Worm (Caenorhabditis elegans): Measurements from ENCODE around the gene C34F6.11.

C34F6.11 gene

ce11 chrX:11199155-11199554 lies 4.6 kb downstream of the C34F6.11 start, which contains the start of gene col-178:
Gene col-178, plus strand, starts transcription at chrX:11199455.
- TF ChIP-seq nhr-12 (tag; optimal IDR thresholded peaks at IDR 0.05) (no peak), mab-5 (tag; optimal IDR thresholded peaks at IDR 0.05) (no peak), nhr-28 (tag; optimal IDR thresholded peaks at IDR 0.05) (no peak), ceh-43 (GFP tag; optimal IDR thresholded peaks at IDR 0.05) (no peak), pha-4 (tag; optimal IDR thresholded peaks at IDR 0.05) (no peak), ceh-83 (GFP tag; optimal IDR thresholded peaks at IDR 0.05) (no peak), hlh-1 (tag; optimal IDR thresholded peaks at IDR 0.05) (no peak), cnd-1 (tag; optimal IDR thresholded peaks at IDR 0.05) (no peak), nhr-76 (tag; optimal IDR thresholded peaks at IDR 0.05) (no peak), ceh-39 (tag; optimal IDR thresholded peaks at IDR 0.05) (no peak), blmp-1 (tag; optimal IDR thresholded peaks at IDR 0.05) (no peak), snpc-4 (tag; optimal IDR thresholded peaks at IDR 0.05) (no peak), ztf-11 (tag; optimal IDR thresholded peaks at IDR 0.05) (no peak), unc-62 (GFP tag; optimal IDR thresholded peaks at IDR 0.05) (no peak), drap-1 (GFP tag; optimal IDR thresholded peaks at IDR 0.05) (no peak), unc-39 (tag; optimal IDR thresholded peaks at IDR 0.05) (no peak), lsy-2 (tag; optimal IDR thresholded peaks at IDR 0.05) (no peak), tbx-8 (GFP tag; optimal IDR thresholded peaks at IDR 0.05) (no peak), zip-8 (tag; optimal IDR thresholded peaks at IDR 0.05) (no peak), ces-1 (GFP tag; optimal IDR thresholded peaks at IDR 0.05) (no peak)

ce11 chrX:11196741-11197140 lies 7.0 kb downstream of the C34F6.11 start, which contains the start of gene C34F6.1:
Gene C34F6.1, minus strand, starts transcription at chrX:11196841.
- no peak for TF ChIP-seq hlh-1 (tag; optimal IDR thresholded peaks at IDR 0.05)
- TF ChIP-seq tbx-8 (GFP tag; optimal IDR thresholded peaks at IDR 0.05) = no peak
- TF ChIP-seq nhr-12 (tag; optimal IDR thresholded peaks at IDR 0.05) = no peak
- no peak for TF ChIP-seq elt-3 (tag; optimal IDR thresholded peaks at IDR 0.05)
- no peak for TF ChIP-seq lin-32 (GFP tag; optimal IDR thresholded peaks at IDR 0.05)
- no peak for TF ChIP-seq sptf-1 (tag; optimal IDR thresholded peaks at IDR 0.05)
- no peak for TF ChIP-seq ceh-39 (tag; optimal IDR thresholded peaks at IDR 0.05)
- no peak for TF ChIP-seq pha-4 (tag; optimal IDR thresholded peaks at IDR 0.05)
- no peak for TF ChIP-seq nhr-2 (tag; optimal IDR thresholded peaks at IDR 0.05)
- no peak for TF ChIP-seq bed-3 (GFP tag; optimal IDR thresholded peaks at IDR 0.05)
- no peak for TF ChIP-seq nhr-76 (tag; optimal IDR thresholded peaks at IDR 0.05)
- TF ChIP-seq sem-2 (GFP tag; optimal IDR thresholded peaks at IDR 0.05) = no peak
- no peak for TF ChIP-seq unc-120 (tag; optimal IDR thresholded peaks at IDR 0.05; ENCODE audit: poor library complexity, severe bottlenecking)
- TF ChIP-seq nhr-237 (tag; optimal IDR thresholded peaks at IDR 0.05) = no peak
- TF ChIP-seq elt-1 (tag; optimal IDR thresholded peaks at IDR 0.05; ENCODE audit: borderline replicate concordance, insufficient read depth) = no peak
- no peak for TF ChIP-seq ztf-11 (tag; optimal IDR thresholded peaks at IDR 0.05)

ce11 chrX:11193670-11194069 lies 10.1 kb downstream of the C34F6.11 start:
- TF ChIP-seq lin-32 (GFP tag; optimal IDR thresholded peaks at IDR 0.05) (no peak), lin-13 (tag; optimal IDR thresholded peaks at IDR 0.05) (no peak), hlh-1 (tag; optimal IDR thresholded peaks at IDR 0.05) (peak; percentile 90), drap-1 (GFP tag; optimal IDR thresholded peaks at IDR 0.05) (no peak)

ce11 chrX:11190443-11190842 lies 13.3 kb downstream of the C34F6.11 start:
- TF ChIP-seq unc-120 (tag; optimal IDR thresholded peaks at IDR 0.05; ENCODE audit: poor library complexity, severe bottlenecking) = peak; percentile 20
- no peak for TF ChIP-seq tbx-8 (GFP tag; optimal IDR thresholded peaks at IDR 0.05)
- TF ChIP-seq bed-3 (GFP tag; optimal IDR thresholded peaks at IDR 0.05) = no peak
- TF ChIP-seq ztf-11 (tag; optimal IDR thresholded peaks at IDR 0.05) = no peak
- TF ChIP-seq elt-1 (tag; optimal IDR thresholded peaks at IDR 0.05; ENCODE audit: borderline replicate concordance, insufficient read depth) = peak; percentile 29
- peak; percentile 26 for TF ChIP-seq unc-62 (GFP tag; optimal IDR thresholded peaks at IDR 0.05)

- no peak for TF ChIP-seq bed-3 (GFP tag; optimal IDR thresholded peaks at IDR 0.05)
- no peak for TF ChIP-seq blmp-1 (tag; optimal IDR thresholded peaks at IDR 0.05)
- no peak for TF ChIP-seq snpc-4 (tag; optimal IDR thresholded peaks at IDR 0.05)
- no peak for TF ChIP-seq ces-1 (GFP tag; optimal IDR thresholded peaks at IDR 0.05)
- TF ChIP-seq ztf-11 (tag; optimal IDR thresholded peaks at IDR 0.05) = no peak
- no peak for TF ChIP-seq nhr-28 (tag; optimal IDR thresholded peaks at IDR 0.05)
- no peak for TF ChIP-seq nhr-76 (tag; optimal IDR thresholded peaks at IDR 0.05)
- no peak for TF ChIP-seq sptf-1 (tag; optimal IDR thresholded peaks at IDR 0.05)
- TF ChIP-seq unc-62 (GFP tag; optimal IDR thresholded peaks at IDR 0.05) = no peak
- TF ChIP-seq lsy-2 (tag; optimal IDR thresholded peaks at IDR 0.05) = no peak
- TF ChIP-seq hlh-1 (tag; optimal IDR thresholded peaks at IDR 0.05) = no peak
- TF ChIP-seq ham-2 (GFP tag; optimal IDR thresholded peaks at IDR 0.05) = no peak
- no peak for TF ChIP-seq ceh-39 (tag; optimal IDR thresholded peaks at IDR 0.05)
Measured at ce11 chrX:11189515-11189914, 14.2 kb downstream of the C34F6.11 start, which contains the start of gene F13D2.1. Gene F13D2.1, minus strand, starts transcription at chrX:11189615.

All from whole organism, mixed stage, embryonic.